Worm (Caenorhabditis elegans): ENCODE results near the gene F52H2.5.

ce11 chrX:2590777-2591176 is 30.9 kb upstream of the F52H2.5 start:
- TF ChIP-seq unc-55 (GFP tag; optimal IDR thresholded peaks at IDR 0.05) (no peak), nhr-11 (tag; optimal IDR thresholded peaks at IDR 0.05) (no peak)
